Fruit fly (Drosophila melanogaster) Kc167 (cell line): ENCODE measurements around the gene Sil1.

Experiments used
- Myc ChIP-seq: fragments of >200 bp; optimal IDR thresholded peaks from 2 replicates; lab custom pipeline; 2017; ENCODE audit warnings: missing external identifiers
- Sin3A ChIP-seq: fragments of >200 bp; optimal IDR thresholded peaks from 2 replicates; lab custom pipeline; 2018; ENCODE audit warnings: missing external identifiers
- h ChIP-seq: fragments of >200 bp; optimal IDR thresholded peaks from 3 replicates; lab custom pipeline; 2018; ENCODE audit warnings: missing external identifiers
- insv ChIP-seq: fragments of >200 bp; optimal IDR thresholded peaks from 3 replicates; lab custom pipeline; 2018; ENCODE audit warnings: missing external identifiers
- psq ChIP-seq: fragments of >200 bp; optimal IDR thresholded peaks from 2 replicates; lab custom pipeline; 2017; ENCODE audit warnings: missing external identifiers
- ttk ChIP-seq: sonication (Bioruptor generic); optimal IDR thresholded peaks from 2 replicates; lab custom pipeline; 2017; ENCODE audit warnings: missing external identifiers

The Sil1 gene

DNA sequence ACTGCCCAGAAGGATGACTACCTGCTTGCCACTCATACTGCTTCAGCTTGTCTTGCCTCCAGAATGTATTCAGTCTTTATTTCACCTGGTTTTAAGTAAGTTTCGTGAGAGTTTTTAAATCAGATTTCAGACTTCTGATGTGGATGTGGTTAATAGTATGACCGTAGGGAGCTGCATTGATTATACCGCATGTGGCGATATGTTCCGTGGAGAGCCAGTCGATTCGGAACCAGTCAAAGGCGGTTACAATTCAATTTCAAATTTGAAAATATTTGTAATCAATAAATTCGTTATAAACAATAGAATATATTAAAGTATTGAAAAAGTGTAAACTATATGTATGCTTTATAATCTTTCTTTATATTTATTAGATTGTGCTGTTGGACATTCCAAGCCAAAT, at the start of gene Sil1:
Sil1 (minus strand) TSS at position 168 of the 400 bp plus-strand sequence.
- TF ChIP-seq ttk (lab: Kevin White, UChicago) (no peak), psq (lab: Kevin White, UChicago) (no peak), insv (no peak), h (no peak), Myc (lab: Kevin White, UChicago) (no peak), Sin3A (lab: Kevin White, UChicago) (no peak)

DNA sequence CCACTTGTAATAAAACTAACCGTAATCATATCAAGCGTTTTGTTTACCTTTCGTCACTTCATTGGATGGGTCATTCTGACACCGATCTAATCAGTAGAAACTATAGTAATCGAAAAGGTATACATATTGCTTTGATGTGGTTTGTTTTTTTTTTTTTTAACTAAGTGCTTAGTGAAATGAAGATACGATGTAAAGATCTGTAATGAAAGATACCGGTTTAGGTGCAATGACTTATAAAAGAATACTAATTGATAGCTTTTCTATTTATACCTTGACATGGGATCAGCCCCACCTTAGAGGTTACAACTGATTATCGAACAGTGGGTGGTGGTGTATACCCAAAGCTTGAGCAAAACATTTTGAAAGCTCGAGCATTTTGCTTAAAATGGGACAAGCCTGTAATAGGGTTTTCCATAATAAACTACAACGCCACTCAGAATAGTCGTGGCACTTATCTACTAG, 47.9 kb upstream of the Sil1 start, which contains the start of gene CG31300:
CG31300 (plus strand) TSS at position 412 of the 462 bp plus-strand sequence.
- no peak for TF ChIP-seq Sin3A (lab: Kevin White, UChicago)
- no peak for TF ChIP-seq psq (lab: Kevin White, UChicago)
- no peak for TF ChIP-seq ttk (lab: Kevin White, UChicago)
- no peak for TF ChIP-seq h

DNA sequence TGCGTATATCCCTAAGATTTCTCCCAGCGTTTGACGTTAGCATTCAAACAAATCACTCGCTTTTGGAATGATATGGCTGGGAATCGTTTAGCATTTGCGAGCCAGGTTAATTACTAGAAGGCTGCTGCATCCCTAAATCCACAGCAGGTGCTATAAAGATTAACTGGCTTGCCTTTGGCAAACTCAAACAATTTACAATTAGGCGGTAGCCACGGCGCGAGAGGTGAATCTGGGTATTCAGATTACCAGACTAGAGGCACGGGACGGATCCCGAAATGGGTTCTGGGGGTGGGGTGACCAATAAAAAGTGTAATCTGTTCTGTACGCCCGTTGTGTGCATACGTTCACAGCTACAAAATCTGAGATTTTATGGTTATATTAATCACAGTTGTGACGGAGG, 45.8 kb upstream of the Sil1 start, which contains the start of gene CG11892:
CG11892 (plus strand) TSS at position 384 of the 400 bp plus-strand sequence.
- TF ChIP-seq h (no peak), insv (no peak), Sin3A (lab: Kevin White, UChicago) (no peak), ttk (lab: Kevin White, UChicago) (no peak), psq (lab: Kevin White, UChicago) (no peak), Myc (lab: Kevin White, UChicago) (no peak)

DNA sequence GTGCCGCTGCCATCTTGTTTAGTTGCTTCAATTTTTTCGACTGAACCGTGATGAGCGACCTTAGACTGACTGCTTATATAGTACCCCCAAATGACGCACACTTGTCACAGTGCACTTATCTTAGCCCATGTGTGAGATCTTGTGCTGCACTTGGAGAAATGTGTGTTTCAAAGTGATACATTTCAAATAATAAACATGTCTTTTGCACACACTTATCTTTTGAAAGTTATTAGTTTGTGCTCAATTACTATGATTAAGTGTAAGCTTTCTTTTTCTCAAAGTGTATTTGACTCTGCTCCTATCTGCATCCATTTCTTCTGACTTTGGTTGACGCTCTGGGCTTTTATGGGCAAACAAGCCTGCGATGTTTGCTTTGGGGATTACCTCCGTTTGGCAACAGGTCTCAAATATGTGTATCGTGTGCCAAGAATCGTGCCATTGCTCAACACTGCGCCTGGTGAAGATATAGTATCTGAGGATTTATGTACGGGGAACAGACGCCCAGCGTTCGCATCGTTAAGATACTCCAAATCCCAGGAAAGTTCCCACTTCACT, 44.5 kb upstream of the Sil1 start, which contains the start of gene CG10514:
CG10514 (minus strand) TSS at position 51 of the 555 bp plus-strand sequence.
- no peak for TF ChIP-seq h
- TF ChIP-seq Myc (lab: Kevin White, UChicago), result no peak
- TF ChIP-seq psq (lab: Kevin White, UChicago), result no peak
- no peak for TF ChIP-seq Sin3A (lab: Kevin White, UChicago)
- no peak for TF ChIP-seq ttk (lab: Kevin White, UChicago)
- no peak for TF ChIP-seq insv

DNA sequence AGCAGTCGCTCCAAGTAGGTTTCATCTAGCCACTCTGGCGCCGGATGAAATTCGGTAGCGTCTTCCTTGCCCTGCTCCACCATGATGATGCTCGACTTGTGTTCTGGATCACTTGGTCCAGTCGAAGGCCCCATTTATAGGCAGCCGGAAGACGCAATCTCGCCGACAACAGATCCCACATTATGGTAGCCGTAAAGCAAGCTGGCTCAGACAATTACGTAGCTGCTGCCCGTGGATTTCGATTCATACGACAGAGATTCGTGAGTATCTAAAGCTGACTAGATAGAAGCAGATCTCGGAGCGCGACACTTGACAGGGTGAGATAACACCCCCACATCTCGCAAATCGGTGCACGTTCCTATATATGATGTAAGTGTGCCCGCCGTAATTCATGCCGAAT, 41.8 kb upstream of the Sil1 start, which contains the start of gene CG10513:
CG10513 (minus strand) TSS at position 101 of the 400 bp plus-strand sequence.
- no peak for TF ChIP-seq h
- no peak for TF ChIP-seq Myc (lab: Kevin White, UChicago)
- no peak for TF ChIP-seq ttk (lab: Kevin White, UChicago)
- no peak for TF ChIP-seq Sin3A (lab: Kevin White, UChicago)
- no peak for TF ChIP-seq psq (lab: Kevin White, UChicago)
- no peak for TF ChIP-seq insv

DNA sequence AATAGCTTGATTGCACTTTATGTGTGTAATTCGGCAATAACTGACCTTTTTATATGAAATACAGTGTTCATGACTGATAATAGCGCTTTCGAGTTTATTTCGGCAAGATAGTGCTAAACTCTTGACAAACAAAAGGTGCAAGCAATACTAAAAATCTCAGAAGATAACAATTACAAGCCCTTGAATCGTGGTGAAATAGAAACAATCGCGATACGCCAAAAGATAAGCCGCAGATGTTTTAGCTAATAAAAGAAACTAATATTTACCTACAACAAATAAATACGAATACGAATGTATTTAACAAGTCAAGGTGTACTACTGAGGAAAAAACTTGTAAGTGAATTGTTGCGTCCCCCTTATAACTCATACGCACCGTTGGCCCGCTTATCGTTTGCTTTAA, 39.9 kb upstream of the Sil1 start:
- no peak for TF ChIP-seq insv
- TF ChIP-seq Sin3A (lab: Kevin White, UChicago), result no peak
- TF ChIP-seq h, result no peak
- no peak for TF ChIP-seq Myc (lab: Kevin White, UChicago)
- TF ChIP-seq ttk (lab: Kevin White, UChicago), result no peak
- TF ChIP-seq psq (lab: Kevin White, UChicago), result no peak

DNA sequence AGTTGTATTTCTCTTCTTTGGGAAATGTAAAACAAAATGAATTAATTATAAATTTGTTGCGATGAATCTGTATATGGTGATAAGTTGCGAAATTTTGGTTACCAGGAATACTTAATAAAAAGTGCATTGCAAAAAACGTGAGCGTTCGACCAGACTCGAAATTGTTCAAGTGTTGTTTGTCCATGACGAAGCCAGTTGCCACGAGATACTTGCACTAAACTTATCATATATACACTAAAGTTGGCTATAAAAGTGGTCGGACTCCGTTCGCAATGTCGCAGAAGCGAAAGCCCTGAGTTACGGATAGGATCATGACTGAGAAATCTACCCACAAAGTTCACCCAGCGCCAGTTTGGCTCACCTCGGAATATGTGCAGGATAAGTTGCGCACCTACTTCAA, 38.2 kb upstream of the Sil1 start, which contains the start of gene CG11878:
CG11878 (plus strand) TSS at position 301 of the 400 bp plus-strand sequence.
- TF ChIP-seq psq (lab: Kevin White, UChicago), result no peak
- TF ChIP-seq h, result no peak
- no peak for TF ChIP-seq insv
- no peak for TF ChIP-seq Myc (lab: Kevin White, UChicago)
- TF ChIP-seq Sin3A (lab: Kevin White, UChicago), result no peak
- no peak for TF ChIP-seq ttk (lab: Kevin White, UChicago)

DNA sequence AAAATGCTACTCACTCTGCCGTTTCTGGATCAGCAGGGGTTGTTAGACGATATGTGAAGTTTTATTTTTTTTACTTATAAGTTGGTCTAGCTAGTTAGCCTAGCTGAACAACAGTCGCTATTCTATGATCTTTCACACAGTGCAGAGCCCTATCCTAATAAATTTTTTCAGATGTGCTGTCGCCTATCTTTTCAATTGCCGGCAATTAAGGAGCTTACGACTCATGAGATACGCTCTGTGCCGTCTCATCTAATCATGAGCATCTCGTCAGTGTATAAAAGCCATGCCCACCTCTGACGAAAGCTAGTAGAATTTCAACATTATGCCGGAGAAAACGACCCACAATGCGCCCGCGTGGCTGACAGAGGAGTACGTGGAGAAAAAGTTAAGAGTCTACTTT, 34.6 kb upstream of the Sil1 start, which contains the start of the genes CG11889 and CG11891:
CG11889 (plus strand) TSS at position 301 of the 400 bp plus-strand sequence.
CG11891 (plus strand) TSS at position 301 of the 400 bp plus-strand sequence.
- TF ChIP-seq ttk (lab: Kevin White, UChicago) (no peak), Myc (lab: Kevin White, UChicago) (no peak), Sin3A (lab: Kevin White, UChicago) (no peak), insv (no peak), h (no peak), psq (lab: Kevin White, UChicago) (no peak)

DNA sequence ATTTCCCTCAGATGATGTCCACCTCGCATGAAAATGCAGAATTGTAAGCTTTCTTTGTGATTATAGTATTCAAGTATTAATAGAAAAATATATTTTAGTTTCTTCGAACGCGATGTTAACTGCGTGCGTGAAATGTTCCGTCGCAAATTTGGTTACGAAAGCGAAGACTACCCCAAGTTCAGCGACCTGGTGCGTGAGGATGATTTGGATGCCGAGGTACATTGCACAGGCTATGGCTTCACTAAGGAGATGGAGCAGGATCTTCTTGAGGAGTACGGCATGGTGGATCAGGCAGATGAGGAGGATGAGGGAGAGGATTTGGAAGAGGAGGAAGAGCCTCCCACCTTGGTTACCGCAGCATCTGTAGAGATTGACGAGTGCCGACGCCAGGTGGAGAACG, 31.4 kb upstream of the Sil1 start:
- TF ChIP-seq Myc (lab: Kevin White, UChicago), result no peak
- no peak for TF ChIP-seq Sin3A (lab: Kevin White, UChicago)
- no peak for TF ChIP-seq h
- no peak for TF ChIP-seq ttk (lab: Kevin White, UChicago)
- TF ChIP-seq psq (lab: Kevin White, UChicago), result no peak
- no peak for TF ChIP-seq insv

DNA sequence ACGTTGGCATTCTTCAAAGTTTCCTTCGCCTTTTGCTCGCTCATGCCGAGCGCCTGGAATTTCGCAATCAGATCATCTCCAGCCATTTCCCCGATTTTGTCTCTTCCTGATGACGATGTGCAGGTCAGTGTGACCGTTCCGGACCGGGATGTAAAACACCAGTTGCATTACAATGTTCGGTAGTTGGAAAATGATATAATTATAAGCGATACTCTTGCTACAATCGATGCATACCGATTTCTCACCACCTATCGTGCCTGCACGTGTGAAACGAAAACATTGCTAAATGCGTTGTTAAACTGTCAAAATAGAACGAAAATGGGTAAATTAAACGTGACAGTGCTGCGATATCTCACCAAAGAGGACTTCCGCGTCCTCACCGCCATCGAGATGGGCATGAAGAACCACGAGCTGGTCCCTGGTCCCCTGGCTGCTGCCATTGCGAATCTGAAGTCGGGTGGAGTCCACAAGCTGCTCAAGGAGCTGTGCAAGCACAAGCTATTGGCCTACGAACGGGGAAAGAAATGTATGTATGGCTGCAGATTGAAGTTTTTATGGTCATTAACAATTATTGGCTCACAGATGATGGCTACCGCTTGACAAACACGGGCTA, 30.4 kb upstream of the Sil1 start, which contains the start of the genes GlnRS and RIOK2:
GlnRS (minus strand) TSS at position 133 of the 613 bp plus-strand sequence.
RIOK2 (plus strand) TSS at position 256 of the 613 bp plus-strand sequence.
- TF ChIP-seq Sin3A (lab: Kevin White, UChicago), result no peak
- no peak for TF ChIP-seq h
- no peak for TF ChIP-seq insv
- no peak for TF ChIP-seq Myc (lab: Kevin White, UChicago)
- no peak for TF ChIP-seq ttk (lab: Kevin White, UChicago)
- no peak for TF ChIP-seq psq (lab: Kevin White, UChicago)

DNA sequence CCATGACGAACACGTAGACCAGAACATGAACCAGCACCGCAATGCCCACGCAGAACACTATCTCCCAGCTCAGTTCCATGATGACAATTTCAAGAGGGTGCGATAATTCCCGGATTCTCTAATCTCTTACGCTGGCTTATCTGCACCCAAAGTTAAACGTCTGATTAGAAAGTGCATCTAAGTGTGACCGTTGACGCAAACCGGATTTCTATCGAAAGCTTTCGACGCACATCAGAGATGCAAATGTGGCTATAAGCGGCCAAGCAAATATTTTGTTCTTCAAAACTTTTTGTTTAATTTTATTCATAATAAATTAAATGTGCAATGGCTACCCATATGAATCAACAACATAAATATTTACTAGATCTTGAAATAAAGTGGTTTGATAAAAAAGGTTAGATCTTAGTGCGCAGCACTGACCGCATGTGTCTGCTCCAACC, 27.0 kb upstream of the Sil1 start, which contains the start of the genes Kdsr and CG11858:
Kdsr (minus strand) TSS at position 177 of the 440 bp plus-strand sequence.
CG11858 (plus strand) TSS at position 420 of the 440 bp plus-strand sequence.
- no peak for TF ChIP-seq h
- TF ChIP-seq insv, result no peak
- TF ChIP-seq Myc (lab: Kevin White, UChicago), result no peak
- TF ChIP-seq ttk (lab: Kevin White, UChicago), result no peak
- TF ChIP-seq psq (lab: Kevin White, UChicago), result no peak
- TF ChIP-seq Sin3A (lab: Kevin White, UChicago), result no peak
